Fruit fly (Drosophila melanogaster) whole organism, embryonic: ENCODE results near the gene Cpr67Fa1.

Experiments used
- Adf1 ChIP-seq: fragments of 200-800 bp; sonication (Bioruptor generic); IDR thresholded peaks from 2 replicates; pipeline ENCODE4 v1.3.6; 2022; ENCODE audit warnings: missing biosample characterization, missing genetic modification characterization
- CG10209 ChIP-seq: fragments of 200-800 bp; sonication (Bioruptor generic); optimal IDR thresholded peaks from 3 replicates; lab custom pipeline; 2017; ENCODE audit warnings: missing biosample characterization, mild to moderate bottlenecking, missing genetic modification characterization, missing genetic modification reagents
- CG10321 ChIP-seq: fragments of 200-800 bp; sonication (Bioruptor generic); IDR thresholded peaks from 2 replicates; pipeline ENCODE4 v1.3.6; 2022; ENCODE audit warnings: missing biosample characterization, missing genetic modification characterization
- CG12219 ChIP-seq: fragments of 200-800 bp; sonication (Bioruptor generic); optimal IDR thresholded peaks from 3 replicates; lab custom pipeline; 2018; ENCODE audit warnings: missing biosample characterization, mild to moderate bottlenecking, missing genetic modification characterization
- CG12236 ChIP-seq: fragments of 200-800 bp; sonication (Bioruptor generic); optimal IDR thresholded peaks from 2 replicates; lab custom pipeline; 2016; ENCODE audit warnings: missing biosample characterization, missing genetic modification characterization
- CG12299 ChIP-seq: fragments of 200-800 bp; sonication (Bioruptor generic); optimal IDR thresholded peaks from 2 replicates; lab custom pipeline; 2018; ENCODE audit warnings: missing biosample characterization, mild to moderate bottlenecking, missing genetic modification characterization
- CG1233 ChIP-seq: fragments of 200-800 bp; sonication (Bioruptor generic); optimal IDR thresholded peaks from 4 replicates; lab custom pipeline; 2018; ENCODE audit warnings: missing biosample characterization, mild to moderate bottlenecking, missing genetic modification characterization
- CG14710 ChIP-seq: fragments of 200-800 bp; sonication (Bioruptor generic); optimal IDR thresholded peaks from 3 replicates; lab custom pipeline; 2019; ENCODE audit warnings: missing biosample characterization, mild to moderate bottlenecking, missing genetic modification characterization, moderate library complexity
- CG14860 ChIP-seq: fragments of 200-800 bp; sonication (Bioruptor generic); IDR thresholded peaks from 3 replicates; pipeline ENCODE4 v1.3.6; 2022; ENCODE audit warnings: missing biosample characterization, missing genetic modification characterization; ENCODE audit not compliant: partially characterized antibody
- CG1529 ChIP-seq: fragments of 200-800 bp; sonication (Bioruptor generic); optimal IDR thresholded peaks from 3 replicates; lab custom pipeline; 2018; ENCODE audit warnings: missing biosample characterization, missing genetic modification characterization
- CG15479 ChIP-seq: fragments of 200-800 bp; sonication (Bioruptor generic); optimal IDR thresholded peaks from 3 replicates; lab custom pipeline; 2019; ENCODE audit warnings: missing biosample characterization, mild to moderate bottlenecking, missing genetic modification characterization, moderate library complexity
- CG1602 ChIP-seq: fragments of 200-800 bp; sonication (Bioruptor generic); optimal IDR thresholded peaks from 3 replicates; lab custom pipeline; 2016; ENCODE audit warnings: missing biosample characterization, missing genetic modification characterization
- CG2199 ChIP-seq: fragments of 200-800 bp; sonication (Bioruptor generic); IDR thresholded peaks from 3 replicates; pipeline ENCODE4 v1.3.6; 2022; ENCODE audit warnings: missing biosample characterization, missing genetic modification characterization
- CG2202 ChIP-seq: fragments of 200-800 bp; sonication (Bioruptor generic); optimal IDR thresholded peaks from 2 replicates; lab custom pipeline; 2018; ENCODE audit warnings: missing biosample characterization, mild to moderate bottlenecking, missing genetic modification characterization
- CG2875 ChIP-seq: fragments of 200-800 bp; sonication (Bioruptor generic); optimal IDR thresholded peaks from 2 replicates; lab custom pipeline; 2017; ENCODE audit warnings: missing biosample characterization, mild to moderate bottlenecking, missing genetic modification characterization, missing genetic modification reagents
- CG3163 ChIP-seq: fragments of 200-800 bp; sonication (Bioruptor generic); optimal IDR thresholded peaks from 3 replicates; lab custom pipeline; 2016; ENCODE audit warnings: missing biosample characterization, missing genetic modification characterization
- CG3995 ChIP-seq: fragments of 200-800 bp; sonication (Bioruptor generic); optimal IDR thresholded peaks from 3 replicates; lab custom pipeline; 2016; ENCODE audit warnings: missing biosample characterization, missing genetic modification characterization
- CG6813 ChIP-seq: fragments of 200-800 bp; sonication (Bioruptor generic); optimal IDR thresholded peaks from 2 replicates; lab custom pipeline; 2017; ENCODE audit warnings: missing biosample characterization, missing genetic modification characterization, mild to moderate bottlenecking, moderate library complexity, missing genetic modification reagents
- CG8290 ChIP-seq, 3 experiments: fragments of 200-800 bp; sonication (Bioruptor generic); optimal IDR thresholded peaks; 2 replicates each; lab custom pipeline; 2016 to 2019; ENCODE audit warnings: missing biosample characterization in 3 of 3, missing genetic modification characterization in 3 of 3, mild to moderate bottlenecking in 2 of 3, moderate library complexity in 1 of 3
- Ets97D ChIP-seq: fragments of 200-800 bp; sonication (Bioruptor generic); optimal IDR thresholded peaks from 3 replicates; lab custom pipeline; 2016; ENCODE audit warnings: missing biosample characterization, missing genetic modification characterization
- GATAe ChIP-seq: fragments of 200-800 bp; sonication (Bioruptor generic); conservative IDR thresholded peaks from 2 replicates; pipeline ENCODE4 v1.3.6; 2022; ENCODE audit warnings: missing biosample characterization, missing genetic modification characterization
- HLH54F ChIP-seq: fragments of 200-800 bp; sonication (Bioruptor generic); optimal IDR thresholded peaks from 3 replicates; lab custom pipeline; 2016; ENCODE audit warnings: missing biosample characterization, missing genetic modification characterization
- Lhr ChIP-seq: fragments of 200-800 bp; sonication (Bioruptor generic); optimal IDR thresholded peaks from 3 replicates; lab custom pipeline; 2017; ENCODE audit warnings: mild to moderate bottlenecking, missing biosample characterization, missing genetic modification reagents, missing genetic modification characterization
- Optix ChIP-seq: fragments of 200-800 bp; sonication (Bioruptor generic); IDR thresholded peaks from 3 replicates; pipeline ENCODE4 v1.3.6; 2022; ENCODE audit warnings: missing biosample characterization, missing genetic modification characterization
- Ssrp ChIP-seq: fragments of 200-800 bp; sonication (Bioruptor generic); optimal IDR thresholded peaks from 2 replicates; lab custom pipeline; 2018; ENCODE audit warnings: missing biosample characterization, mild to moderate bottlenecking, missing genetic modification characterization, moderate library complexity
- amos ChIP-seq: fragments of 200-800 bp; sonication (Bioruptor generic); IDR thresholded peaks from 2 replicates; pipeline ENCODE4 v1.3.6; 2022; ENCODE audit warnings: missing biosample characterization, missing genetic modification characterization; ENCODE audit not compliant: partially characterized antibody
- ato ChIP-seq: fragments of 200-800 bp; sonication (Bioruptor generic); IDR thresholded peaks from 2 replicates; pipeline ENCODE4 v1.3.6; 2022; ENCODE audit warnings: missing biosample characterization, missing genetic modification characterization; ENCODE audit not compliant: partially characterized antibody
- bab2 ChIP-seq: fragments of 200-800 bp; sonication (Bioruptor generic); optimal IDR thresholded peaks from 2 replicates; lab custom pipeline; 2016; ENCODE audit warnings: missing biosample characterization, missing genetic modification characterization
- bsh ChIP-seq, 2 experiments: fragments of 200-800 bp; sonication (Bioruptor generic); optimal IDR thresholded peaks; 2 replicates each; lab custom pipeline; 2017 to 2018; ENCODE audit warnings: mild to moderate bottlenecking in 2 of 2, missing biosample characterization in 2 of 2, missing genetic modification characterization in 2 of 2, moderate library complexity in 1 of 2
- ci ChIP-seq: fragments of 200-800 bp; sonication (Bioruptor generic); IDR thresholded peaks from 3 replicates; pipeline ENCODE4 v1.3.6; 2022; ENCODE audit warnings: missing biosample characterization, missing genetic modification characterization
- croc ChIP-seq: fragments of 200-800 bp; sonication (Bioruptor generic); conservative IDR thresholded peaks from 3 replicates; pipeline ENCODE4 v1.3.6; 2022; ENCODE audit warnings: missing biosample characterization, missing genetic modification characterization
- dm ChIP-seq: fragments of 200-800 bp; sonication (Bioruptor generic); optimal IDR thresholded peaks from 3 replicates; lab custom pipeline; 2016; ENCODE audit warnings: missing biosample characterization, missing genetic modification characterization
- dpn ChIP-seq, 2 experiments: fragments of 200-800 bp; sonication (Bioruptor generic); optimal IDR thresholded peaks; 3 replicates each; lab custom pipeline; 2016; ENCODE audit warnings: missing biosample characterization in 2 of 2, missing genetic modification characterization in 2 of 2
- fd64A ChIP-seq: fragments of 200-800 bp; sonication (Bioruptor generic); optimal IDR thresholded peaks from 3 replicates; lab custom pipeline; 2018; ENCODE audit warnings: missing biosample characterization, mild to moderate bottlenecking, missing genetic modification characterization
- gcm ChIP-seq: fragments of 200-800 bp; sonication (Bioruptor generic); optimal IDR thresholded peaks from 2 replicates; lab custom pipeline; 2019; ENCODE audit warnings: missing biosample characterization, mild to moderate bottlenecking, missing genetic modification characterization, moderate library complexity
- gem ChIP-seq: fragments of 200-800 bp; sonication (Bioruptor generic); optimal IDR thresholded peaks from 2 replicates; lab custom pipeline; 2019; ENCODE audit warnings: missing biosample characterization, mild to moderate bottlenecking, missing genetic modification characterization, moderate library complexity
- grn ChIP-seq: fragments of 200-800 bp; sonication (Bioruptor generic); optimal IDR thresholded peaks from 3 replicates; lab custom pipeline; 2017; ENCODE audit warnings: missing biosample characterization, missing genetic modification characterization
- gsb ChIP-seq: fragments of 200-800 bp; sonication (Bioruptor generic); IDR thresholded peaks from 2 replicates; pipeline ENCODE4 v1.3.6; 2022; ENCODE audit warnings: missing biosample characterization, missing genetic modification characterization
- kni ChIP-seq: fragments of 200-800 bp; sonication (Bioruptor generic); optimal IDR thresholded peaks from 3 replicates; lab custom pipeline; 2017; ENCODE audit warnings: mild to moderate bottlenecking, missing biosample characterization, missing genetic modification reagents, missing genetic modification characterization
- mld ChIP-seq: fragments of 200-800 bp; sonication (Bioruptor generic); IDR thresholded peaks from 3 replicates; pipeline ENCODE4 v1.3.6; 2022; ENCODE audit warnings: missing biosample characterization, missing genetic modification characterization; ENCODE audit not compliant: partially characterized antibody
- nerfin-1 ChIP-seq: fragments of 200-800 bp; sonication (Bioruptor generic); optimal IDR thresholded peaks from 3 replicates; lab custom pipeline; 2019; ENCODE audit warnings: missing biosample characterization, mild to moderate bottlenecking, missing genetic modification characterization, moderate library complexity
- nom ChIP-seq: fragments of 200-800 bp; sonication (Bioruptor generic); optimal IDR thresholded peaks from 2 replicates; lab custom pipeline; 2017; ENCODE audit warnings: missing biosample characterization, missing genetic modification characterization, mild to moderate bottlenecking, moderate library complexity, missing genetic modification reagents
- peb ChIP-seq: fragments of 200-800 bp; sonication (Bioruptor generic); IDR thresholded peaks from 2 replicates; pipeline ENCODE4 v1.3.6; 2022; ENCODE audit warnings: missing biosample characterization, missing genetic modification characterization
- pros ChIP-seq: fragments of 200-800 bp; sonication (Bioruptor generic); optimal IDR thresholded peaks from 3 replicates; lab custom pipeline; 2019; ENCODE audit warnings: missing biosample characterization, mild to moderate bottlenecking, missing genetic modification characterization, moderate library complexity
- psq ChIP-seq: fragments of 200-800 bp; sonication (Bioruptor generic); optimal IDR thresholded peaks from 2 replicates; lab custom pipeline; 2017; ENCODE audit warnings: missing biosample characterization, missing genetic modification characterization
- sima ChIP-seq: fragments of 200-800 bp; sonication (Bioruptor generic); optimal IDR thresholded peaks from 2 replicates; lab custom pipeline; 2016; ENCODE audit warnings: missing biosample characterization, missing genetic modification characterization
- sqz ChIP-seq: fragments of 200-800 bp; sonication (Bioruptor generic); optimal IDR thresholded peaks from 3 replicates; lab custom pipeline; 2018; ENCODE audit warnings: missing biosample characterization, mild to moderate bottlenecking, missing genetic modification characterization
- toy ChIP-seq: fragments of 200-800 bp; sonication (Bioruptor generic); IDR thresholded peaks from 2 replicates; pipeline ENCODE4 v1.3.6; 2022; ENCODE audit warnings: missing biosample characterization, missing genetic modification characterization
- wor ChIP-seq: fragments of 200-800 bp; sonication (Bioruptor generic); IDR thresholded peaks from 2 replicates; pipeline ENCODE4 v1.3.6; 2022; ENCODE audit warnings: missing biosample characterization, missing genetic modification characterization
- zfh1 ChIP-seq: fragments of 200-800 bp; sonication (Bioruptor generic); IDR thresholded peaks from 3 replicates; pipeline ENCODE4 v1.3.6; 2022; ENCODE audit warnings: missing biosample characterization, missing genetic modification characterization

Gene Cpr67Fa1

DNA sequence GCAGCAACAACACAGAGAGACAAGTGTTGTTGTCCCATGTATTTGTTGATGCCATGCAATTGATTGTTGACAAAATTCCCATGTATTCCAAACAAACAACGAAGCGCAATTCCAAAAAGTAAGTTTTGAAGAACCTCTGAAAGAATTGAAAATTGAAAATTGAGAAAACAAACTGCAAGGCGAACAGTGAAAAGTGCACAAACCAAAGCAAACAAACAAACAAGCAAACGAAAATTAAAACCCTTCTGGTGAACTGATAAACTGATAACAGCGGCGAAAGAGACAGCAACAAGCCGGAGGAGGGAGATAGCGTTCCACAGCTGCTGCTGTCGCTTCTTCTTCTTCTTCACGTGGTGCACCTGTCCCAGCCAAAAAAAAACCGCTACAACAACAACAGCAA is 31.2 kb upstream of the Cpr67Fa1 start (continued):
- TF ChIP-seq kni (GFP tag; lab: Kevin White, UChicago) = peak; percentile 48
- TF ChIP-seq mld = no peak
- TF ChIP-seq HLH54F (GFP tag; lab: Kevin White, UChicago) = no peak
- no peak for TF ChIP-seq gsb
- TF ChIP-seq Ets97D (GFP tag; lab: Kevin White, UChicago) = no peak
- peak; percentile 15 for TF ChIP-seq CG12299 (tag; lab: Kevin White, UChicago)
- TF ChIP-seq fd64A = peak; percentile 31
- TF ChIP-seq pros (GFP tag; lab: Kevin White, UChicago) = no peak
- TF ChIP-seq Adf1 (GFP tag; lab: Robert Waterston, UW) = no peak
- TF ChIP-seq CG3163 (GFP tag; lab: Kevin White, UChicago) = peak; percentile 2
- no peak for TF ChIP-seq nom (GFP tag; lab: Kevin White, UChicago)
- peak; percentile 31 for TF ChIP-seq CG2202 (tag; lab: Kevin White, UChicago)
- peak; percentile 51; the same call in 1 of the 3 replicates for TF ChIP-seq ci (GFP tag; lab: Robert Waterston, UW)
- TF ChIP-seq CG3995 = no peak
- TF ChIP-seq Optix (GFP tag; lab: Robert Waterston, UW) = no peak
- TF ChIP-seq sima (GFP tag; lab: Kevin White, UChicago) = no peak
- peak; percentile 15 for TF ChIP-seq CG1602 (GFP tag; lab: Kevin White, UChicago)
- TF ChIP-seq nerfin-1 (tag; lab: Kevin White, UChicago) = peak; percentile 48
- peak; percentile 36 for TF ChIP-seq CG1233 (GFP tag; lab: Kevin White, UChicago)
- peak; percentile 39 for TF ChIP-seq grn (GFP tag; lab: Kevin White, UChicago)
- TF ChIP-seq peb = no peak
- TF ChIP-seq CG14860 (GFP tag; lab: Robert Waterston, UW) = no peak
- TF ChIP-seq sqz (GFP tag; lab: Kevin White, UChicago) = peak; percentile 24
- TF ChIP-seq CG10209 (GFP tag; lab: Kevin White, UChicago) = peak; percentile 18
- peak; percentile 5 for TF ChIP-seq Ssrp (tag; lab: Kevin White, UChicago)
- peak; percentile 4 for TF ChIP-seq CG12219 (GFP tag; lab: Kevin White, UChicago)
- 0 out of 3 replicates have a peak, but pooled peaks have one; percentile 41 for TF ChIP-seq zfh1 (GFP tag; lab: Robert Waterston, UW)
- TF ChIP-seq CG14710 (tag; lab: Kevin White, UChicago) = peak; percentile 35
- TF ChIP-seq CG12236 (GFP tag; lab: Kevin White, UChicago) = peak; percentile 57
- peak; percentile 46 for TF ChIP-seq CG2875 (GFP tag; lab: Kevin White, UChicago)
- TF ChIP-seq bab2 (GFP tag; lab: Kevin White, UChicago) = peak; percentile 43
- TF ChIP-seq CG8290 (GFP tag; optimal IDR thresholded peaks at IDR 0.05; lab: Kevin White, UChicago) = peak; percentile 3
- TF ChIP-seq CG8290 (tag; optimal IDR thresholded peaks at IDR 0.05; lab: Kevin White, UChicago) = no peak
- TF ChIP-seq dpn (GFP tag; optimal IDR thresholded peaks at IDR 0.05; lab: Kevin White, UChicago) = peak in 1 of 2 experiments; percentile 10
- TF ChIP-seq CG10321 = peak; percentile 24; the same call in 1 of the 2 replicates
- TF ChIP-seq ato (GFP tag; lab: Robert Waterston, UW) = no peak
- TF ChIP-seq amos (GFP tag; lab: Robert Waterston, UW) = no peak
- peak in 1 of 2 experiments; percentile 34 for TF ChIP-seq bsh (GFP tag; optimal IDR thresholded peaks at IDR 0.05; lab: Kevin White, UChicago)
- TF ChIP-seq gcm (GFP tag; lab: Kevin White, UChicago) = peak; percentile 1
- TF ChIP-seq CG15479 (GFP tag; lab: Kevin White, UChicago) = peak; percentile 84
- no peak for TF ChIP-seq croc (GFP tag; lab: Robert Waterston, UW)
- TF ChIP-seq CG2199 (GFP tag; lab: Robert Waterston, UW) = peak; percentile 47; the same call in 2 of the 3 replicates
- peak; percentile 24 for TF ChIP-seq gem (tag; lab: Kevin White, UChicago)
- TF ChIP-seq CG6813 (GFP tag; lab: Kevin White, UChicago) = peak; percentile 15
- TF ChIP-seq dm (GFP tag; lab: Kevin White, UChicago) = peak; percentile 26
- TF ChIP-seq GATAe (GFP tag; lab: Robert Waterston, UW) = no peak
- TF ChIP-seq toy = no peak
- no peak for TF ChIP-seq Lhr
- no peak for TF ChIP-seq wor (GFP tag; lab: Robert Waterston, UW)
- TF ChIP-seq psq (GFP tag; lab: Kevin White, UChicago) = peak; percentile 0
- peak; percentile 48 for TF ChIP-seq CG1529 (GFP tag; lab: Kevin White, UChicago)
